Fruit fly (Drosophila melanogaster) Kc167 (cell line): ENCODE data around the gene CG13315.

Experiments
- Myc ChIP-seq: fragments of >200 bp; optimal IDR thresholded peaks from 2 replicates; lab custom pipeline; 2017; ENCODE audit warnings: missing external identifiers
- Sin3A ChIP-seq: fragments of >200 bp; optimal IDR thresholded peaks from 2 replicates; lab custom pipeline; 2018; ENCODE audit warnings: missing external identifiers
- psq ChIP-seq: fragments of >200 bp; optimal IDR thresholded peaks from 2 replicates; lab custom pipeline; 2017; ENCODE audit warnings: missing external identifiers
- ttk ChIP-seq: sonication (Bioruptor generic); optimal IDR thresholded peaks from 2 replicates; lab custom pipeline; 2017; ENCODE audit warnings: missing external identifiers

- TF ChIP-seq ttk: no peak
- TF ChIP-seq Sin3A: no peak
- no peak for TF ChIP-seq psq (lab: Kevin White, UChicago)
- no peak for TF ChIP-seq Myc (lab: Kevin White, UChicago)
Observed at dm6 chr3L:9047062-9047461, 49.6 kb upstream of the CG13315 start, which contains the start of gene Argk2.
